Fruit fly (Drosophila melanogaster) Kc167 (cell line): Measurements from ENCODE around the gene Sam-S.

Experiments
- h ChIP-seq: fragments of >200 bp; optimal IDR thresholded peaks from 3 replicates; lab custom pipeline; 2018; ENCODE audit warnings: missing external identifiers
- insv ChIP-seq: fragments of >200 bp; optimal IDR thresholded peaks from 3 replicates; lab custom pipeline; 2018; ENCODE audit warnings: missing external identifiers

DNA sequence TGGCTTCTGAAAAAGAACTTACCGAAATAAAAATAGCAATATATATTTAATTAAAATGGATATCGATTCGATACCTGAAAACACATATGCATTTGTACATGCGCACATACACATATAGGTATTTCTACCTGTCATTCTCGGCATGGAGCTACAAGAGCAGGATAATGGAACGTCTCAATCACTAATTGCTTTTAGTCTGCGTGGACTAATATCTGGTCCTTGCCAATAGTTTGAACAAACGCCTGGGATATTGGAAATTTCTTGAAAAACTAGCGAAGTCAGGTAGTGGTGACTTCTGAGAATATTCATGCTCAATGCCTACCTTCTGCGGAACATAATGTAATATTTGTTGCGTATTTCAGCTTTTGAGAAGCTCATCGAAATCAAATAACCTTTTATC, 17.5 kb upstream of the Sam-S start:
- no peak for TF ChIP-seq h (lab: Kevin White, UChicago)
- no peak for TF ChIP-seq insv (lab: Kevin White, UChicago)
